Worm (Caenorhabditis elegans) whole organism, mixed stage, embryonic: ENCODE data around the gene srd-32.

ENCODE experiments used
- nhr-76 ChIP-seq: sonication (generic microtip); optimal IDR thresholded peaks from 2 replicates; lab custom pipeline; 2017; ENCODE audit warnings: missing biosample characterization, missing genetic modification characterization
- pha-4 ChIP-seq: fragments of 150-350 bp; optimal IDR thresholded peaks from 2 replicates; lab custom pipeline; 2018; ENCODE audit warnings: missing biosample characterization, missing genetic modification reagents, missing genetic modification characterization
- unc-62 ChIP-seq: fragments of 150-350 bp; optimal IDR thresholded peaks from 2 replicates; lab custom pipeline; 2014; ENCODE audit warnings: missing biosample characterization, missing genetic modification reagents, missing genetic modification characterization
- zip-8 ChIP-seq: fragments of 150-350 bp; optimal IDR thresholded peaks from 2 replicates; lab custom pipeline; 2014; ENCODE audit warnings: missing biosample characterization, missing genetic modification characterization

- TF ChIP-seq pha-4 (tag; lab: Kevin White, UChicago): no peak
- TF ChIP-seq nhr-76: no peak
- TF ChIP-seq zip-8: no peak
- no peak for TF ChIP-seq unc-62 (GFP tag; lab: Kevin White, UChicago)
These were observed 46.8 kb downstream of the srd-32 start, which contains the start of gene H23N18.5 for ce11 chrV:4912313-4912712.
